Worm (Caenorhabditis elegans): ENCODE data around the gene C05E11.7.

ce11 chrX:4553033-4553432, 32.4 kb downstream of the C05E11.7 start:
- no peak for TF ChIP-seq him-1 (tag; optimal IDR thresholded peaks at IDR 0.05)
- TF ChIP-seq W03F9.2 (tag; optimal IDR thresholded peaks at IDR 0.05) = no peak
- TF ChIP-seq dao-5 (tag; optimal IDR thresholded peaks at IDR 0.05) = no peak

Measured in whole organism, L4/young adult.